Fruit fly (Drosophila melanogaster): ENCODE results near the gene Jon99Fi.
A peak's percentile ranks its signal among the peaks of the same experiment; 100 is the strongest.

The Jon99Fi gene

DNA sequence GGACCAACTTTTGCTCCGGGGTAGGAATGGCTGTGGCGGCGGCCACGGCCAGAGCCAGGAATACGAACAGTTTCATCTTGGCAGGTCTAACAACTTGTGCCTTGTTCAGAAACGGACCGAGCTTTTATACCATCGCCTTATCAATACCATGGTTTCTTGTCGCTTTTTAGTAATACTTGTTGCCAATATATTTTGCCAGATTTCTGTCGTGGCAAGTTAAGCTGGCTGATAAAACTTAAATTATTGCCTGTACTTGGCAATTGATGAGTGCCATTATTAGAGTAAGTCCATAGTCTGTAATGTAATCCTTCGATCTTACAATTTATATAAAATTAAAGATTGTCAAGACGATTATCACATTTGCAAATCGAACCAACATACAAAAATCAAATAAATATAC is 935 bp upstream of the Jon99Fi start, which contains the start of gene Jon99Fii:
TSS of gene Jon99Fii (minus strand) at position 101 of the 400 bp plus-strand sequence.
- TF ChIP-seq CG10669 (GFP tag; optimal IDR thresholded peaks at IDR 0.05): no peak
- no peak for TF ChIP-seq fd85E (GFP tag; optimal IDR thresholded peaks at IDR 0.05)
- no peak for TF ChIP-seq CG3919 (GFP tag; optimal IDR thresholded peaks at IDR 0.05)
- TF ChIP-seq acj6 (GFP tag; optimal IDR thresholded peaks at IDR 0.05): no peak
- no peak for TF ChIP-seq Met (GFP tag; optimal IDR thresholded peaks at IDR 0.05)
- TF ChIP-seq Eip75B (GFP tag; optimal IDR thresholded peaks at IDR 0.05): no peak
- no peak for TF ChIP-seq Hr38 (GFP tag; optimal IDR thresholded peaks at IDR 0.05)

DNA sequence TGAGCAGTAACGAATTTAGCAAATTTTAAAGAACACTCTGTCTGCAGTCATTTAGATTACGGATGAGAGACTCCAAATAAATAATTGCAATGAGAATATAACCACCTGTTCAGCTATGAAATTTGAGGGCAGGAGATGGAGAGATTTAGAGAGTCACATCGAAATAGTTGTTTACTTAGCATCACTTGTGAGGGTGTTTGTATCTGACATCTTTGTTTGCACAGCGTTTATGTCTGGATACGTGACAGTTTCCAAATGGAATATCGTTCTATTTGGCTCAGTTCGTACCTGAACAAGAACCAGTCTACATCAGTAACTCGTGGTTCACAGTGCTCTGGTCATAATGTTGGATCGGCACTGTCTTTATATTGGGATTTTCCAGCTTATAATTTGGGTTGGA is 1.0 kb downstream of the Jon99Fi start, which contains the start of gene PH4alphaSG2:
TSS of gene PH4alphaSG2 (plus strand) at position 278 of the 400 bp plus-strand sequence.
- TF ChIP-seq Hr38 (GFP tag; optimal IDR thresholded peaks at IDR 0.05): no peak
- no peak for TF ChIP-seq Smox (GFP tag; optimal IDR thresholded peaks at IDR 0.05)
- TF ChIP-seq Hr4 (GFP tag; optimal IDR thresholded peaks at IDR 0.05): no peak
- no peak for TF ChIP-seq CG6808 (GFP tag; optimal IDR thresholded peaks at IDR 0.05)
- TF ChIP-seq Sox102F (GFP tag; optimal IDR thresholded peaks at IDR 0.05): no peak
- TF ChIP-seq Sox14 (GFP tag; optimal IDR thresholded peaks at IDR 0.05): no peak
- TF ChIP-seq fkh (GFP tag; optimal IDR thresholded peaks at IDR 0.05): peak; percentile 43
- no peak for TF ChIP-seq lz (GFP tag; optimal IDR thresholded peaks at IDR 0.05)

DNA sequence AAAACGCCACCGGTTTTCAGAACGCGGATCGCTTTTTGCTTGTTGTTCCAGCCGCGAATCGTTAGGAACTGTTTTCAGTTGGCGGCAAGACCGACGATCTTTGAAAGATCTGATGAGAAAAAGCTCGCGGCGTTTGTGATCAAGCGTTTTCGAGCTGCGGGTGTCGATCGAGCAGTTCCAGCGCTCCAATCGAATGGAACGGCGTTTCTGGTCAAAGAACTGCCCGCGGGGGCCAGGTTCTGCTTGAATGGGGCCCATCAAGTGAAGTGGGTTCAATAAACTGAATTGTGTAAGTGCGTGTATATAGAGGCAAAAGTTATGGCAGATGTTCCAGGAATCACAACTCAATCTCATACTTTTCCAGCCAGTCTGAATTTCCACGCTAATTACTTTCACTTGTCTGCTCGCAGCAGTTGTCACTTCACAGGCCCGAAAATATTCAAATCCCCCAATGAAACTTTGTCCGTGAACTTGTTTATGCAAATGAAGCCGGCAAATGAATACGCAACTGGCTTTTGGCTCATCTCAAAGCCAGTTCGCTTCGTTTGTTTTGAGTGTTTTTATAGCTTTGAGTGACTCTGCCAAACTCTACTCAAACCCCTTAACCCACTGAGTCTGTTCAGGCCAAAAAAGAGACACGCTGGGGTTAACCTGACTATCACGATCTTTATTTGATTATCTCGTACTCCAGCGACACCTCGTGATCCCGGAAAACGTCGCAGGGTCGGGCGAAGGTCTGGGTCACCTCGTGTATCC is 7.5 kb downstream of the Jon99Fi start, which contains the start of gene PH4alphaMP:
TSS of gene PH4alphaMP (minus strand) at position 51 of the 756 bp plus-strand sequence.
- TF ChIP-seq topi (GFP tag; optimal IDR thresholded peaks at IDR 0.05) (no peak), svp (GFP tag) (peak; percentile 23), Blimp-1 (GFP tag; optimal IDR thresholded peaks at IDR 0.05) (peak; percentile 33), pdm3 (GFP tag; optimal IDR thresholded peaks at IDR 0.05) (no peak)

- TF ChIP-seq pdm3 (GFP tag; optimal IDR thresholded peaks at IDR 0.05) (no peak), Sox102F (GFP tag; optimal IDR thresholded peaks at IDR 0.05) (no peak), salr (GFP tag; optimal IDR thresholded peaks at IDR 0.05) (no peak), CG8632 (GFP tag; optimal IDR thresholded peaks at IDR 0.05) (no peak), Eip75B (GFP tag; optimal IDR thresholded peaks at IDR 0.05) (no peak), CG6792 (GFP tag; optimal IDR thresholded peaks at IDR 0.05) (no peak), CG10669 (GFP tag; optimal IDR thresholded peaks at IDR 0.05) (no peak), CG9139 (GFP tag; optimal IDR thresholded peaks at IDR 0.05) (no peak), esn (GFP tag; optimal IDR thresholded peaks at IDR 0.05) (no peak), CG3032 (tag; optimal IDR thresholded peaks at IDR 0.05) (no peak), cyc (GFP tag; optimal IDR thresholded peaks at IDR 0.05) (no peak), CG11762 (GFP tag; optimal IDR thresholded peaks at IDR 0.05; ENCODE audit: insufficient read depth) (no peak), CG8119 (GFP tag; IDR thresholded peaks at IDR 0.05) (no peak), CG6276 (GFP tag; optimal IDR thresholded peaks at IDR 0.05) (no peak), dac (GFP tag; optimal IDR thresholded peaks at IDR 0.05) (no peak), achi (GFP tag; optimal IDR thresholded peaks at IDR 0.05) (no peak), Hr38 (GFP tag; optimal IDR thresholded peaks at IDR 0.05) (no peak), fd85E (GFP tag; optimal IDR thresholded peaks at IDR 0.05) (no peak), CG15336 (GFP tag; IDR thresholded peaks at IDR 0.05) (no peak)
Measured at dm6 chr3R:30500226-30500625, 11.5 kb downstream of the Jon99Fi start, which contains the start of gene PH4alphaNE1. PH4alphaNE1 (minus strand) TSS chr3R:30500326.

dm6 chr3R:30501174-30501573 is 12.4 kb downstream of the Jon99Fi start:
- TF ChIP-seq CG6163 (GFP tag; IDR thresholded peaks at IDR 0.05) (peak; percentile 82), CG11294 (GFP tag; IDR thresholded peaks at IDR 0.05) (0 out of 2 replicates have a peak, but pooled peaks have one; percentile 38), CG7368 (GFP tag; optimal IDR thresholded peaks at IDR 0.05) (peak; percentile 37), vri (GFP tag; optimal IDR thresholded peaks at IDR 0.05) (no peak), Lpt (GFP tag; optimal IDR thresholded peaks at IDR 0.05) (no peak), CG8119 (GFP tag; IDR thresholded peaks at IDR 0.05) (peak; percentile 73), Sox102F (GFP tag; optimal IDR thresholded peaks at IDR 0.05) (peak; percentile 67), salr (GFP tag; optimal IDR thresholded peaks at IDR 0.05) (peak; percentile 1 to 41), CG15336 (GFP tag; IDR thresholded peaks at IDR 0.05) (peak; percentile 72), dsx (GFP tag; optimal IDR thresholded peaks at IDR 0.05; ENCODE audit: poor library complexity, severe bottlenecking) (no peak), lz (GFP tag; optimal IDR thresholded peaks at IDR 0.05) (peak; percentile 76), Eip78C (GFP tag) (no peak), svp (GFP tag) (peak; percentile 86), CG3032 (tag; optimal IDR thresholded peaks at IDR 0.05) (no peak), ss (GFP tag; optimal IDR thresholded peaks at IDR 0.05) (no peak), Hr39 (GFP tag; optimal IDR thresholded peaks at IDR 0.05) (peak; percentile 88), cyc (GFP tag; optimal IDR thresholded peaks at IDR 0.05) (peak; percentile 76), fd59A (GFP tag; optimal IDR thresholded peaks at IDR 0.05) (peak; percentile 20), CG34406 (GFP tag; optimal IDR thresholded peaks at IDR 0.05) (peak; percentile 54)

Data from whole organism, prepupa.